Worm (Caenorhabditis elegans) whole organism, L3 larva: ENCODE results near the gene C04A11.2.

Experiments
- R02D3.7 ChIP-seq: fragments of 150-350 bp; optimal IDR thresholded peaks from 2 replicates; lab custom pipeline; 2014; ENCODE audit warnings: missing biosample characterization, missing genetic modification characterization
- aly-2 ChIP-seq: fragments of 150-350 bp; optimal IDR thresholded peaks from 2 replicates; lab custom pipeline; 2014; ENCODE audit warnings: missing biosample characterization, missing genetic modification characterization
- ama-1 ChIP-seq: fragments of 150-350 bp; optimal IDR thresholded peaks from 2 replicates; lab custom pipeline; 2018
- ceh-28 ChIP-seq: fragments of 150-350 bp; optimal IDR thresholded peaks from 2 replicates; lab custom pipeline; 2014; ENCODE audit warnings: missing biosample characterization, missing genetic modification reagents, missing genetic modification characterization
- daf-12 ChIP-seq: fragments of 150-350 bp; optimal IDR thresholded peaks from 2 replicates; lab custom pipeline; 2014; ENCODE audit warnings: missing biosample characterization, missing genetic modification reagents, missing genetic modification characterization
- egl-27 ChIP-seq: sonication (generic microtip); optimal IDR thresholded peaks from 4 replicates; lab custom pipeline; 2017; ENCODE audit warnings: missing biosample characterization, missing genetic modification reagents, missing genetic modification characterization
- egl-5 ChIP-seq: fragments of 150-350 bp; optimal IDR thresholded peaks from 2 replicates; lab custom pipeline; 2017; ENCODE audit warnings: missing biosample characterization, missing genetic modification reagents, missing genetic modification characterization, inconsistent platforms
- fkh-10 ChIP-seq: sonication (generic microtip); optimal IDR thresholded peaks from 2 replicates; lab custom pipeline; 2017; ENCODE audit warnings: missing biosample characterization, missing genetic modification reagents, missing genetic modification characterization
- hmg-11 ChIP-seq: sonication (generic microtip); optimal IDR thresholded peaks from 2 replicates; lab custom pipeline; 2016; ENCODE audit warnings: missing genetic modification characterization, missing compliant biosample characterization
- lin-39 ChIP-seq: fragments of 150-350 bp; optimal IDR thresholded peaks from 2 replicates; lab custom pipeline; 2018; ENCODE audit warnings: missing biosample characterization, missing genetic modification reagents, missing genetic modification characterization
- lsy-12 ChIP-seq: sonication (generic microtip); optimal IDR thresholded peaks from 2 replicates; lab custom pipeline; 2016; ENCODE audit warnings: mild to moderate bottlenecking, missing genetic modification characterization, missing compliant biosample characterization
- mdl-1 ChIP-seq: fragments of 150-350 bp; optimal IDR thresholded peaks from 2 replicates; lab custom pipeline; 2014; ENCODE audit warnings: missing biosample characterization, missing genetic modification characterization
- mml-1 ChIP-seq: fragments of 150-350 bp; sonication (generic microtip); optimal IDR thresholded peaks from 3 replicates; lab custom pipeline; 2014; ENCODE audit warnings: missing biosample characterization, missing genetic modification characterization
- nhr-237 ChIP-seq: fragments of 150-350 bp; optimal IDR thresholded peaks from 2 replicates; lab custom pipeline; 2014; ENCODE audit warnings: missing biosample characterization, missing genetic modification characterization
- nhr-25 ChIP-seq: sonication (generic microtip); optimal IDR thresholded peaks from 2 replicates; lab custom pipeline; 2017; ENCODE audit warnings: missing biosample characterization, missing genetic modification characterization
- nhr-43 ChIP-seq: sonication (generic microtip); optimal IDR thresholded peaks from 2 replicates; lab custom pipeline; 2016; ENCODE audit warnings: mild to moderate bottlenecking, missing genetic modification characterization, missing compliant biosample characterization; ENCODE audit not compliant: poor library complexity, severe bottlenecking
- nhr-76 ChIP-seq: fragments of 150-350 bp; sonication (generic microtip); optimal IDR thresholded peaks from 5 replicates; lab custom pipeline; 2014; ENCODE audit warnings: missing biosample characterization, missing genetic modification characterization
- sea-2 ChIP-seq: fragments of 150-350 bp; sonication (generic microtip); optimal IDR thresholded peaks from 4 replicates; lab custom pipeline; 2014; ENCODE audit warnings: missing biosample characterization, missing genetic modification reagents, missing genetic modification characterization
- snpc-4 ChIP-seq: fragments of 150-350 bp; optimal IDR thresholded peaks from 2 replicates; lab custom pipeline; 2014; ENCODE audit warnings: missing biosample characterization, missing genetic modification characterization
- ztf-4 ChIP-seq: fragments of 150-350 bp; optimal IDR thresholded peaks from 2 replicates; lab custom pipeline; 2014; ENCODE audit warnings: missing biosample characterization, missing genetic modification characterization

Gene C04A11.2

DNA sequence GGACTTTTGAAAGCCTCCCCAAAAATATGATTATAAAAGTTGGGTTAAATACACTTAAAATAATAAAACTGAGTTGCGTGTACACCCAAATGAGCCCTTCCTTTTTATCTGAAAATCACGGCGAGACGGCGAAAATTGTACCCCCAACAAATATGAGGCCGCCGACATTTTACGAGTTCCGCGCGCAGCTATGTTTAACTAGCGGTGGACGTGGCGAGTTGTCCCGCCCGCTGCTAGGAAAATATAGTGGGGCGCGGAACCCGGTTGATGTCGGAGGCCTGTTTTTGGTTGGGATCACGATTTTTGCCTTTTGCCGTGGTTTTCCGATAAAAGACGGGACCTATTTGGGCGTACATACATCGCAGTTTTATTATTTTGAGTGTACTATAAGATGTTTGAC, 35.6 kb downstream of the C04A11.2 start:
- TF ChIP-seq nhr-25 (tag; lab: Kevin White, UChicago) (no peak), snpc-4 (tag; lab: Kevin White, UChicago) (peak; percentile 48)

ce11 chrX:13632245-13632644, 36.4 kb downstream of the C04A11.2 start:
- TF ChIP-seq hmg-11 (tag; lab: Kevin White, UChicago) (no peak), egl-5 (peak; percentile 49)

DNA sequence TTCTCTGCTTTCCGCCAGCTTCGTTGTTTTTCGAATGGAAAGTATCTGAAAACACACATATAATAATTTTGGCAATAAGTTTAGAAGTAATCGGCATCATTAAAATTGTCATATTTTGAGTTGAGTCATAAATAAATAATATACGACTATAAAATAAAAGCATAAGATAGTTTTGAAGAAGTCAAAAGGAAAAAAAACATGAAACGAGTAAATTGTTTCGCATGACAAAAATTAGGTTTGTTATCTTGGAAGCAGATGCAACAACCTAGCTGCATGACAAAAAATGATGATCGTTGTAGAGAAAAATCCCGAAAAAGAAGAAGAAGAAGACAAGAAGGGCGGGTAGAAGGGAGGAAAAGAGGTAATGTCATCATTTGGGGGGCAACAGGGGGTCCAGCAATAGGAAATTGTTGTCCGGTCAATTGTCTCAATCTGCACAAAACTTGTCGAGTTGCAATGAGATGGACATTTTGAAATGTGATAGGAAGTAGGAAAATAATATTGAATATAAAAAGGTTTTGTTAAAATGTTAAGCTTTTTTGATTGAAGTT, 37.4 kb downstream of the C04A11.2 start, which contains the start of gene nlg-1:
Gene nlg-1, minus strand, starts transcription at position 51 of the 551 bp plus-strand sequence.
- TF ChIP-seq nhr-76 (tag; lab: Kevin White, UChicago) (no peak), fkh-10 (GFP tag; lab: Kevin White, UChicago) (peak; percentile 59), hmg-11 (tag; lab: Kevin White, UChicago) (no peak)

- TF ChIP-seq lin-39 (no peak), ztf-4 (tag; lab: Kevin White, UChicago) (no peak), nhr-43 (tag; lab: Kevin White, UChicago) (no peak), mdl-1 (tag; lab: Kevin White, UChicago) (no peak), mml-1 (tag; lab: Kevin White, UChicago) (no peak)
These were observed 47.0 kb downstream of the C04A11.2 start, which contains the start of gene Y12A6A.1 for ce11 chrX:13621628-13622027. TSS of gene Y12A6A.1 (minus strand) at chrX:13621728.

DNA sequence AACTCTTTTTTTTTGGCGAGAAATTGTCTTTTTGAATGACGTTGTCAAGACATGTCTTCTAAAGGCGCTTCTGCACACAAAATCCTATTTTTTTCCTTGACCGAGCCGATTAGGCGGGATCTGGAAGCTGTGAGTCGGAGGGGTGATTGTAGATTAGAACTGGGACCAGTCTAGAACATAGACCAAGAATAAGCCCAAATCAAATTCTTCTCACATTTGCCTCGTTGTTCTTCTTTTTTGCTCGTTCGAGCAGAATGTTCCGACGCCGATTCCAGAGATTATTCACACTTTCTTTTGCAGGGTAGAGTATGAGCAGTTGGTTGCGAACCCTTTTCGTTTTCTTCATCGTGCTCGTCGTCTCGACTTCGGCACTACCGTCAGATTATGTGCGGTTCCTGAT, 50.1 kb downstream of the C04A11.2 start, which contains the start of gene nlp-53:
Gene nlp-53, plus strand, starts transcription at position 301 of the 400 bp plus-strand sequence.
- TF ChIP-seq lsy-12 (tag; lab: Kevin White, UChicago): no peak
- no peak for TF ChIP-seq R02D3.7 (tag; lab: Kevin White, UChicago)
- no peak for TF ChIP-seq nhr-25 (tag; lab: Kevin White, UChicago)
- TF ChIP-seq daf-12 (tag; lab: Kevin White, UChicago): no peak
- TF ChIP-seq egl-27: no peak
- TF ChIP-seq ceh-28 (tag; lab: Kevin White, UChicago): no peak
- no peak for TF ChIP-seq aly-2
- TF ChIP-seq snpc-4 (tag; lab: Kevin White, UChicago): no peak
- no peak for TF ChIP-seq fkh-10 (GFP tag; lab: Kevin White, UChicago)
- TF ChIP-seq sea-2 (GFP tag; lab: Kevin White, UChicago): no peak
- TF ChIP-seq egl-5: no peak
- TF ChIP-seq nhr-237 (tag; lab: Kevin White, UChicago): no peak
- TF ChIP-seq ama-1 (lab: Kevin White, UChicago): no peak
- TF ChIP-seq mdl-1 (tag; lab: Kevin White, UChicago): no peak
